Worm (Caenorhabditis elegans) whole organism, mixed stage, embryonic: Measurements from ENCODE around the gene B0302.5.

ENCODE experiments used
- M03D4.4 ChIP-seq: sonication (generic microtip); optimal IDR thresholded peaks from 2 replicates; lab custom pipeline; 2017; ENCODE audit warnings: mild to moderate bottlenecking, missing genetic modification characterization, missing compliant biosample characterization
- blmp-1 ChIP-seq: fragments of 150-350 bp; optimal IDR thresholded peaks from 2 replicates; lab custom pipeline; 2014; ENCODE audit warnings: missing biosample characterization, missing genetic modification characterization
- ceh-39 ChIP-seq: fragments of 150-350 bp; optimal IDR thresholded peaks from 2 replicates; lab custom pipeline; 2014; ENCODE audit warnings: missing biosample characterization, missing genetic modification characterization
- ceh-43 ChIP-seq: fragments of 200-800 bp; sonication (Bioruptor generic); optimal IDR thresholded peaks from 2 replicates; lab custom pipeline; 2018; ENCODE audit warnings: mild to moderate bottlenecking, missing genetic modification characterization, moderate library complexity, missing compliant biosample characterization
- ceh-83 ChIP-seq: fragments of 200-800 bp; sonication (Bioruptor generic); optimal IDR thresholded peaks from 2 replicates; lab custom pipeline; 2018; ENCODE audit warnings: mild to moderate bottlenecking, missing genetic modification characterization, missing compliant biosample characterization
- ces-1 ChIP-seq: fragments of 150-350 bp; optimal IDR thresholded peaks from 2 replicates; lab custom pipeline; 2014; ENCODE audit warnings: missing biosample characterization, missing genetic modification reagents, missing genetic modification characterization
- cnd-1 ChIP-seq: fragments of 200-800 bp; sonication (Bioruptor generic); optimal IDR thresholded peaks from 2 replicates; lab custom pipeline; 2018; ENCODE audit warnings: mild to moderate bottlenecking, missing genetic modification characterization, missing compliant biosample characterization
- drap-1 ChIP-seq: fragments of 200-800 bp; sonication (Bioruptor generic); optimal IDR thresholded peaks from 3 replicates; lab custom pipeline; 2018; ENCODE audit warnings: mild to moderate bottlenecking, missing genetic modification characterization, missing compliant biosample characterization
- elt-1 ChIP-seq: sonication (generic microtip); optimal IDR thresholded peaks from 2 replicates; lab custom pipeline; 2017; ENCODE audit warnings: missing genetic modification characterization, mild to moderate bottlenecking, missing compliant biosample characterization, antibody characterized with exemption, moderate library complexity, borderline replicate concordance; ENCODE audit not compliant: insufficient read depth
- elt-3 ChIP-seq: fragments of 150-350 bp; optimal IDR thresholded peaks from 2 replicates; lab custom pipeline; 2014; ENCODE audit warnings: missing biosample characterization, missing genetic modification characterization
- flh-1 ChIP-seq: fragments of 200-800 bp; sonication (Bioruptor generic); optimal IDR thresholded peaks from 2 replicates; lab custom pipeline; 2018; ENCODE audit warnings: mild to moderate bottlenecking, missing genetic modification characterization, moderate library complexity, missing compliant biosample characterization
- ham-2 ChIP-seq: fragments of 200-800 bp; sonication (Bioruptor generic); optimal IDR thresholded peaks from 2 replicates; lab custom pipeline; 2018; ENCODE audit warnings: mild to moderate bottlenecking, missing genetic modification characterization, missing compliant biosample characterization
- hlh-1 ChIP-seq: fragments of 150-350 bp; optimal IDR thresholded peaks from 2 replicates; lab custom pipeline; 2014; ENCODE audit warnings: missing biosample characterization, missing genetic modification reagents, missing genetic modification characterization
- lin-13 ChIP-seq: fragments of 150-350 bp; optimal IDR thresholded peaks from 2 replicates; lab custom pipeline; 2014; ENCODE audit warnings: missing biosample characterization, missing genetic modification characterization
- lin-32 ChIP-seq: fragments of 200-800 bp; sonication (Bioruptor generic); optimal IDR thresholded peaks from 2 replicates; lab custom pipeline; 2018; ENCODE audit warnings: mild to moderate bottlenecking, missing genetic modification characterization, missing compliant biosample characterization
- lsy-2 ChIP-seq: fragments of 150-350 bp; optimal IDR thresholded peaks from 2 replicates; lab custom pipeline; 2014; ENCODE audit warnings: missing biosample characterization, missing genetic modification characterization
- mab-5 ChIP-seq: fragments of 150-350 bp; optimal IDR thresholded peaks from 2 replicates; lab custom pipeline; 2014; ENCODE audit warnings: missing biosample characterization, missing genetic modification characterization
- mep-1 ChIP-seq: fragments of 150-350 bp; optimal IDR thresholded peaks from 2 replicates; lab custom pipeline; 2017; ENCODE audit warnings: missing biosample characterization, missing genetic modification reagents, missing genetic modification characterization, inconsistent platforms
- mls-2 ChIP-seq: sonication (generic microtip); optimal IDR thresholded peaks from 2 replicates; lab custom pipeline; 2016; ENCODE audit warnings: mild to moderate bottlenecking, missing genetic modification characterization, moderate library complexity, missing compliant biosample characterization
- nhr-12 ChIP-seq: fragments of 150-350 bp; optimal IDR thresholded peaks from 2 replicates; lab custom pipeline; 2014; ENCODE audit warnings: missing biosample characterization, missing genetic modification characterization
- nhr-2 ChIP-seq: fragments of 150-350 bp; optimal IDR thresholded peaks from 2 replicates; lab custom pipeline; 2014; ENCODE audit warnings: missing biosample characterization, missing genetic modification characterization
- nhr-237 ChIP-seq: fragments of 150-350 bp; optimal IDR thresholded peaks from 2 replicates; lab custom pipeline; 2014; ENCODE audit warnings: missing biosample characterization, missing genetic modification characterization
- nhr-28 ChIP-seq: fragments of 150-350 bp; optimal IDR thresholded peaks from 2 replicates; lab custom pipeline; 2014; ENCODE audit warnings: missing biosample characterization, missing genetic modification characterization
- nhr-76 ChIP-seq: sonication (generic microtip); optimal IDR thresholded peaks from 2 replicates; lab custom pipeline; 2017; ENCODE audit warnings: missing biosample characterization, missing genetic modification characterization
- pha-4 ChIP-seq: fragments of 150-350 bp; optimal IDR thresholded peaks from 2 replicates; lab custom pipeline; 2018; ENCODE audit warnings: missing biosample characterization, missing genetic modification reagents, missing genetic modification characterization
- sem-2 ChIP-seq: fragments of 200-800 bp; sonication (Bioruptor generic); optimal IDR thresholded peaks from 2 replicates; lab custom pipeline; 2018; ENCODE audit warnings: mild to moderate bottlenecking, missing genetic modification characterization, missing compliant biosample characterization
- sptf-1 ChIP-seq: sonication (generic microtip); optimal IDR thresholded peaks from 2 replicates; lab custom pipeline; 2017; ENCODE audit warnings: mild to moderate bottlenecking, missing genetic modification characterization, moderate library complexity, missing compliant biosample characterization
- tbx-8 ChIP-seq: fragments of 200-800 bp; sonication (Bioruptor generic); optimal IDR thresholded peaks from 2 replicates; lab custom pipeline; 2018; ENCODE audit warnings: mild to moderate bottlenecking, missing genetic modification characterization, moderate library complexity, missing compliant biosample characterization
- unc-120 ChIP-seq: sonication (generic microtip); optimal IDR thresholded peaks from 2 replicates; lab custom pipeline; 2017; ENCODE audit warnings: missing genetic modification characterization, missing compliant biosample characterization; ENCODE audit not compliant: poor library complexity, severe bottlenecking
- unc-62 ChIP-seq: fragments of 150-350 bp; optimal IDR thresholded peaks from 2 replicates; lab custom pipeline; 2014; ENCODE audit warnings: missing biosample characterization, missing genetic modification reagents, missing genetic modification characterization
- zip-8 ChIP-seq: fragments of 150-350 bp; optimal IDR thresholded peaks from 2 replicates; lab custom pipeline; 2014; ENCODE audit warnings: missing biosample characterization, missing genetic modification characterization
- ztf-11 ChIP-seq: fragments of 150-350 bp; optimal IDR thresholded peaks from 2 replicates; lab custom pipeline; 2014; ENCODE audit warnings: missing biosample characterization, missing genetic modification characterization

B0302.5 gene

DNA sequence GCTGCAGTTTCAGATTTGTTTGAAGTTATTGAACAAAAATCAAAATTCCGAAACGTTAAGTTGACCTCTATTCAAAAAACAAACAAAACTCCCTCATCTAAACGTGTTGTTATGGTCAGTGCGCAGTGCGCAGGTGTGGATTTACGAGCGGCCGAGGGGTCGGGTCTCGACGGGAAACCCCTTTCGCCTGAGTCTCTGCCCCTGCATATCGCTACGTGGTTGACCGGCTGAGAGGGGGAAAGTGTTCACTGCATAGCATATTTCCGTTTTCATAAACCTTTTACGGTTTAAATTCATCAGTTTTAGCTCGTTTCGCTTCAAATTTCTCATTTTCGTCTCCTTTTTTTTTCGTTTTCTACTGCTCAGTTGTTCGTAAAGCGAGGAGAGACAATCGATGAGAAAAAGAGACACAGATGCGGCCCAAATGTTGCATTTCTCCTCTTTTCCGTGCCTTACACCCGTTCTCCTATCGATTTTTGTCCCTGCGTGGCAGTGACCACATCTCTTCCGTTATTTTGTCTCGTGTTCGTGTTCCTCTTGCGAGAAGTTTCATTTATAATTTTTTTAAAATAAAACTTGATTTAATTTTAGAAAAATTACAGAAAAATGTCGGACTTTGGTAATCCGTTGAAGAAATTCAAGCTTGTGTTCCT is 27.1 kb upstream of the B0302.5 start, which contains the start of gene rab-6.2:
rab-6.2 (plus strand) TSS at position 603 of the 653 bp plus-strand sequence.
- TF ChIP-seq ces-1 (GFP tag; lab: Kevin White, UChicago) = peak; percentile 12
- TF ChIP-seq ham-2 = peak; percentile 45
- no peak for TF ChIP-seq mab-5 (tag; lab: Kevin White, UChicago)
- TF ChIP-seq hlh-1 (tag; lab: Kevin White, UChicago) = no peak
- no peak for TF ChIP-seq ztf-11 (tag; lab: Kevin White, UChicago)
- no peak for TF ChIP-seq nhr-28
- peak; percentile 15 for TF ChIP-seq mep-1 (tag; lab: Kevin White, UChicago)
- TF ChIP-seq nhr-2 = peak; percentile 75
- TF ChIP-seq nhr-12 (tag; lab: Kevin White, UChicago) = no peak
- peak; percentile 32 for TF ChIP-seq cnd-1 (tag; lab: Kevin White, UChicago)
- TF ChIP-seq ceh-43 = no peak
- peak; percentile 9 for TF ChIP-seq sptf-1
- no peak for TF ChIP-seq elt-3 (tag; lab: Kevin White, UChicago)
- no peak for TF ChIP-seq tbx-8 (GFP tag; lab: Kevin White, UChicago)

DNA sequence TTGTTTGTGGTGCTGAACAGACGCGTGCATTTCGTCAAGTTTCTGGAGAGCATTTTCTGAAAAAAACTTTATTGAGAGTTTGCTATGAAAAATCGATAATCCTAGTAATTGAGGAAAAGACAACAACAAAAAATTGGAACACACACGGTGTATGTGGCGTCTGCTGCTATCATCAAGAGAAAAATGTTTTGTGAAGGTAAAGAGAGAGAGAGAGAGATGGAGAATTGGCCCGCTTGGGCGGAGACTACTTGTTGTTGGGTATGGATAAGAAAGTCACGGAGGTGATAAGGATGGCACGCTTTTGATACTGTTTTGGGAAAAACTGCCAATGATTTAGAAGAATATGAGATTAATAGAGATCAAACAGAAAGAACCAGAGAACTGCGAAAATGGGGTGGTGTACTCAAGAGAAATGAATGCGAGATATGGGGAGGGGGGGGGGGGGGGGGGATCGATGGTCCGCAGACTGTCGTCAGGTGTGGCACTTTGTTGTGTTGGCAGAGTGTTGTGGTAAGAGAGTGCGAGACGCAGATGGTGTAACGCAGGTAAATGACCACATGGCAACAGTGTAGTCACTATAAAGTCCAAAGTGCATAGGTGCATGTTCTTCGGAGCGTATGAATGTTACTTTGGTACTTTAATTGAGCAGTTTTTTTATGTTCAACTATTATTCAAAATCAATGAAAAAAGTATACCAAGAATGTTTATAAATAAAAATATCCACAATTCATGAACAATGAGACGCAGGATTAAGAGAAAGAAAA is 22.3 kb upstream of the B0302.5 start, which contains the start of gene acdh-7:
acdh-7 (minus strand) TSS at position 56 of the 764 bp plus-strand sequence.
- peak; percentile 31 for TF ChIP-seq hlh-1 (tag; lab: Kevin White, UChicago)
- TF ChIP-seq M03D4.4 = peak; percentile 25
- no peak for TF ChIP-seq nhr-28
- peak; percentile 35 for TF ChIP-seq lin-32 (GFP tag; lab: Kevin White, UChicago)
- peak; percentile 69 for TF ChIP-seq nhr-12 (tag; lab: Kevin White, UChicago)
- TF ChIP-seq pha-4 (tag; lab: Kevin White, UChicago) = no peak
- peak; percentile 36 for TF ChIP-seq cnd-1 (tag; lab: Kevin White, UChicago)

DNA sequence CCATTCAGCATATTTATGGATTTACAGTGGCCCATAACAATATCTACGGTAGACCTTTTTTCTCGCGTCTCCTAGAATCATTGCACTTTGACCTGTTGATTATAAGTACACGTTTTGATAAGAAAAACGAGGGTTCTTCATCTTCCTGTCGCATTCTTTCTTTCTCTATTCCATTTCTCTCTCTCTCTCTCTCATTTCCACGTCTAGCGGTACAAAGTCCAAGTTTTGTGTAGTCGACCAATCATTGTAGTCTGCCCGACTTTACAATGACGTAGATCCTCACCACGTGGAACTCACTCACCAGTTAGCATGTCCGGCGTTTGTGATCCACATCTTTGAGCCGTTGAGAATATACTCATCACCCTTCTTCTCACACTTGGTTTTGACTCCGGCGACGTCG is 21.2 kb upstream of the B0302.5 start:
- no peak for TF ChIP-seq ceh-43
- TF ChIP-seq zip-8 (tag; lab: Kevin White, UChicago) = no peak
- no peak for TF ChIP-seq blmp-1 (tag; lab: Kevin White, UChicago)
- no peak for TF ChIP-seq tbx-8 (GFP tag; lab: Kevin White, UChicago)
- TF ChIP-seq pha-4 (tag; lab: Kevin White, UChicago) = no peak
- TF ChIP-seq unc-62 = peak; percentile 53
- TF ChIP-seq nhr-12 (tag; lab: Kevin White, UChicago) = no peak
- peak; percentile 4 for TF ChIP-seq unc-120 (tag; lab: Kevin White, UChicago)
- TF ChIP-seq sem-2 (GFP tag; lab: Kevin White, UChicago) = no peak
- no peak for TF ChIP-seq ceh-39 (tag; lab: Kevin White, UChicago)
- TF ChIP-seq nhr-76 (tag; lab: Kevin White, UChicago) = no peak
- TF ChIP-seq drap-1 = no peak
- no peak for TF ChIP-seq mls-2 (tag; lab: Kevin White, UChicago)
- TF ChIP-seq elt-1 (tag; lab: Kevin White, UChicago) = no peak
- no peak for TF ChIP-seq M03D4.4
- no peak for TF ChIP-seq lin-13
- TF ChIP-seq elt-3 (tag; lab: Kevin White, UChicago) = no peak
- no peak for TF ChIP-seq sptf-1

DNA sequence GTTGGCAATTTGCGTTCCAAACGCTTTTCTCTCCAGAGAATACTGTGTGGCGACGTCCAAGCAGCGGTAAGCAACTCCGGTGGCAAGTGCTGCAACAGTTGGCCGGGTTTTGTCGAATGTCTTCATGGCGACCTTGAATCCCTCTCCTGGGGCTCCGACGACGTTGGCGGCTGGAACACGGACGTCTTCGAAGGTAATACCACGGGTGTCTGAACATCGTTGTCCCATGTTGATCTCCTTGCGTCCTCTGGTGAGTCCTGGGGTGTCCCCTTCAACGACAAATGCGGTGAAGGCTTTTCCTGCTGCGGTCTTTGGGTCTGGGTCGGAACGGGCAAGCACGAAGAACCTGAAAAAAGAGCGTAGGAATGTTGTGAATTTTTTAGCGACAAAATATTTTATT is 20.8 kb upstream of the B0302.5 start:
- no peak for TF ChIP-seq sem-2 (GFP tag; lab: Kevin White, UChicago)
- no peak for TF ChIP-seq nhr-237 (tag; lab: Kevin White, UChicago)
- no peak for TF ChIP-seq ceh-83 (GFP tag; lab: Kevin White, UChicago)

ce11 chrX:17214803-17215202 is 19.9 kb upstream of the B0302.5 start, which contains the start of gene acdh-10:
TSS of gene acdh-10 (minus strand) at chrX:17214903.
- TF ChIP-seq lin-13 (no peak), unc-62 (no peak), ces-1 (GFP tag; lab: Kevin White, UChicago) (no peak), sem-2 (GFP tag; lab: Kevin White, UChicago) (no peak), hlh-1 (tag; lab: Kevin White, UChicago) (no peak), ceh-83 (GFP tag; lab: Kevin White, UChicago) (no peak), drap-1 (no peak), mep-1 (tag; lab: Kevin White, UChicago) (no peak), mls-2 (tag; lab: Kevin White, UChicago) (no peak), nhr-237 (tag; lab: Kevin White, UChicago) (no peak), nhr-2 (no peak), cnd-1 (tag; lab: Kevin White, UChicago) (no peak), flh-1 (no peak), sptf-1 (no peak), lsy-2 (tag; lab: Kevin White, UChicago) (no peak), elt-1 (tag; lab: Kevin White, UChicago) (no peak), nhr-12 (tag; lab: Kevin White, UChicago) (no peak), nhr-28 (no peak)
